Fruit fly (Drosophila melanogaster) S2 (cell line): ENCODE data around the gene CG5151.

Source experiments
- CG8478 ChIP-seq: fragments of >200 bp; optimal IDR thresholded peaks from 2 replicates; lab custom pipeline; 2018
- CTCF ChIP-seq, 2 experiments: fragments of >200 bp; optimal IDR thresholded peaks; 2 replicates each; lab custom pipeline; 2018

CG5151 gene

DNA sequence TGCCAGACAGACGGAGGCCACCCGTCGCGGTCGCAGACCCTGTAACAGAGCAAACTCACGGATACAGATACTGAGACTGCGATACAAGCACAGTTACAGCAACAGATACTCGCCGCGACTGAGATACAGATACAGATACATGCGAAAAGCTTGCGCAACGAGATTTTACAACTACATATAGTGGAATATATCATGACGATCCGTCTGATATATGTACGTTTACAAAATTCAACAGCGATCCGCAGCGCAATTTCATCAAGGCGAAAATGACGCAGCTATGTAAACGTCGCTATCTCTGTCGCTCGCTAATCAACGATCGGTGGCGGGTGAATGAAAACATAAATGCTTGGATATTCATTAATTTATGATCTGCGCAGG is 14.4 kb downstream of the CG5151 start:
- TF ChIP-seq CG8478, result no peak
- TF ChIP-seq CTCF (optimal IDR thresholded peaks at IDR 0.05; lab: Kevin White, UChicago), result no peak

- TF ChIP-seq CG8478, result no peak
- no peak for TF ChIP-seq CTCF (optimal IDR thresholded peaks at IDR 0.05; lab: Kevin White, UChicago)
Measured at dm6 chr3L:16149418-16150160, 14.9 kb downstream of the CG5151 start.

dm6 chr3L:16147819-16148236 is 16.7 kb downstream of the CG5151 start:
- TF ChIP-seq CG8478 (no peak), CTCF (optimal IDR thresholded peaks at IDR 0.05; lab: Kevin White, UChicago) (no peak)

dm6 chr3L:16147325-16147724 is 17.2 kb downstream of the CG5151 start:
- TF ChIP-seq CG8478 (no peak), CTCF (optimal IDR thresholded peaks at IDR 0.05; lab: Kevin White, UChicago) (no peak)

dm6 chr3L:16146539-16146934 is 18.0 kb downstream of the CG5151 start:
- TF ChIP-seq CG8478 (no peak), CTCF (optimal IDR thresholded peaks at IDR 0.05; lab: Kevin White, UChicago) (no peak)

DNA sequence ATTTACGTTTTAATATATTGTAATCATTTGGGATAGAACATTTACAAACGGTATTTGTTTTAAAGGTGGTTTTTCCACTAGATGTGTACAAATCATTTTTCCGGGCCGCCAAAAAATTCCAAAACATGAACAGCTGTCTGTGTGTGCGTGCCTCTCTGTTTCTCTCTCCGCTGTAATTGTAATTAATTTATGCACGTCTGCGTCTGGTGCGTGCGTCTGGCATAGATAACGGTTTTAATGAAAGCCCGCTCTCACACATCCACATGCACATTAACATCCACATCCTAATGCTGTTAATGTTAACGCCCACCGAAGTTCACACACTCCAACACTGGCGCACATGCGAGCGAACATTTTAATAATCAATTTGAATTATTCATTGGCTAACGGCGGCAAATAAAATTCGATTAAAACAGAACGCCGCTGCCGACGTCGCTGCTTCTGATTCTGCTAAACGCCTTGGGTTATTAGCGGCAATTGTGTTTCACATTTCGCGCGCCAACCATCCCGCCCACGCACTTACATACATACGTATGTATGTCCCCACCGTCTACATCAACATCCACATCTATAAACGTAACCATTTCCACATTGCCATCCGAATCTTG is 18.5 kb downstream of the CG5151 start:
- no peak for TF ChIP-seq CG8478
- no peak for TF ChIP-seq CTCF (optimal IDR thresholded peaks at IDR 0.05; lab: Kevin White, UChicago)

dm6 chr3L:16145282-16145681 is 19.2 kb downstream of the CG5151 start:
- TF ChIP-seq CG8478 (no peak), CTCF (optimal IDR thresholded peaks at IDR 0.05; lab: Kevin White, UChicago) (no peak)

DNA sequence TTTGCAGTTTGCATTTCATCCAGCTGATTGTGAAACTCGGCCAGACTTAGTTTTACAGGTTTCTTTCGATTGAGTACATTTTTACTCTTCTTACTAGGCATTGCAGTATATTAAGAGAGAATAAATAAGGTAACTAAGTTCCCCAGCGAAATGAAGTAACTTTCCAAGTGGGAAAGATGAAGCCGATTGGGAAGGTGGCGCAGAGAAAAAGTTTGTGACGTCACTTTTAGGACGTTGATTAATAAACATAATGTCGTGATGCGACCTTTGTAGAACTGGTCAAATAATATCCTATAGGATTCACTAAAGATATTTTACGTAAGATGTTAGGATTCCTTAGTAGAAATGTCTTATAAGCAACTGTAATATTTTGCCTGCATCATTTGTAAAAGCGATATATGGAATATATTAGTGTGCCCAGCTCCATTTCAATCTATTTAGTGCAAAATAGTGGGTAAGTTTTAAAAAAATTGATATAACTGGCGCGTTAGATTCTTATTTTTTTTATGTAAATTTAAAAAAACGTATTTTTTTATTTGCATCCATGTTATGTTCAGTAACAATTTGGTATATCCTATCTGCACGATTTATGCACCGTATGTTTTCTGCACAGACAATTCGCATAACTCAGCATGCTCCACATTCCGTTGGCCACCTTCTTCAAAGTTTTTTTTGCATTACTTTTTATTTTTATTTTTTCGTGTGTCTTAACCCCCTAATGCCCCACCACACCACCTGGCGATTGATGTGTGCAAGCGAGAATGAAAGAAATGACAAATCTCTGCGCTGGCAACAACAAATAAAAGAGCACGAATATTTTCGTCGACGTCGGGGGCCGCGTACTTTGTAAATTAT is 20.6 kb downstream of the CG5151 start, which contains the start of gene CG32152:
Gene CG32152, minus strand, starts transcription at position 352 of the 855 bp plus-strand sequence.
- no peak for TF ChIP-seq CG8478

- TF ChIP-seq CG8478 (no peak), CTCF (optimal IDR thresholded peaks at IDR 0.05; lab: Kevin White, UChicago) (no peak)
Measured at dm6 chr3L:16141556-16141955, 22.9 kb downstream of the CG5151 start.

DNA sequence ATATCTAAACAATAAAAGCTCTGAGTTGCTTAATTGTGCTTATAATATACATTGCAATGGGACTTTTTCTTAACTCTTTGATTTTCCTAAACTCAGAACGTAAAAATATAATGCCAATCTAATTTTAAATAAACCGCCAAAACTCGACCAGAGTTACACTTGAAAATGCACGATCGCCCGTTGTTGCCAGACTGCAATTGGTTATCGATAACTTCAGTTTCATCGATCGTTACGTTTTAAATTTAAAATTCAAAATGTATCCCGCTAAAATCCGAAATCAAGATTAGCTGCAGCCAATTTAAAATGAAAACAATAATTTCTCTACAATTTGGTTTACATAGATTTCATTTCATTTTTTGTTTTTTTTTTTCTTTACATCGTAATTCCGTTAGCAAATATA is 25.4 kb downstream of the CG5151 start:
- TF ChIP-seq CTCF (optimal IDR thresholded peaks at IDR 0.05; lab: Kevin White, UChicago) (no peak), CG8478 (no peak)

DNA sequence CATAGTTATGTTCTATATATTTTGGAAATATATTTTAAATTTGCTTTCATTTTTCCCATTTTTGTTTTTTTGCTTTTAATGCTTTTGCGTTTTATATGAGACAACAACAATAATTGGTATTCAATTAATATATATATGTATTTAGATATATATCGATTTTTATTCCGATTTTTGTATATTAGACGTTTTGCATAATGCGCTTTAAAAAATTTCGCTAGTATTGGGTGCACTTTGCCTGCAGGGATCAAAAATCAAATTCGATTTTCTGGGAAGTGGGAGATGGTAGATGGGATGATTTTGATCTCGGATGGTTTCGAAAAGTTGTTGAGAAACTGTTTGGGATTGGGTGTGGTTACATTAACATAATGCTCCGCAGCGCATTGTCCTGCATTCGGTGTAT is 26.7 kb downstream of the CG5151 start, which contains the start of gene CG5157:
Gene CG5157, minus strand, starts transcription at position 101 of the 400 bp plus-strand sequence.
- TF ChIP-seq CG8478, result no peak
- TF ChIP-seq CTCF (optimal IDR thresholded peaks at IDR 0.05; lab: Kevin White, UChicago), result no peak

- TF ChIP-seq CTCF (optimal IDR thresholded peaks at IDR 0.05; lab: Kevin White, UChicago) (no peak), CG8478 (no peak)
Measured at dm6 chr3L:16136819-16137553, 27.5 kb downstream of the CG5151 start.

dm6 chr3L:16132067-16132418 is 32.5 kb downstream of the CG5151 start:
- TF ChIP-seq CG8478 (no peak), CTCF (optimal IDR thresholded peaks at IDR 0.05; lab: Kevin White, UChicago) (no peak)

- TF ChIP-seq CG8478 (no peak), CTCF (optimal IDR thresholded peaks at IDR 0.05; lab: Kevin White, UChicago) (no peak)
Measured at dm6 chr3L:16131264-16132066, 33.0 kb downstream of the CG5151 start, which contains the start of the genes Trs20 and elg1. Gene Trs20 (minus strand): TSS chr3L:16131632. Gene elg1 (plus strand): TSS chr3L:16132028.
